Comparison of ENCODE assay signal across 2 worm cellular contexts in the genomic region with DNA sequence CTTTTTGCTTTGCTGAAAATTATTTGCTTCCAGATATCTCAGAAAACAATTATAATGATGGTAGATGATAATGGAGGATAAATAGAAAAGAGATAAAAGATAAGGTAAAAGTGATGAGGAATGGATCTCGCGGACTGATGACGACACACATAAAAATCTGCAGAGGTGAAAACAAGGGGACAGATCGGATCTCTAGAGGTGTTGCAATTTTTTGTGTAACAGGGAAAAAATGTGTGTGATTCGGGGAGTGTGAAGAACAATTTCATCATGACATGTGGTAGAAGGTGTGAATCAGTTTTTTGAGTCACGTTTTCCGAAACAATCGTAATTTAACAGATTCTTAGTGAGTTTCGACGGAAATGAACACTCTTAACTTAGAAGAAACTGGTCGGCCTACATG.
TF ChIP-seq lines count a peak whose summit lies in the region.

No protein-coding gene starts in this region.

TF ChIP-seq in whole organism, L1 larva, 84 proteins besides CTCF, POLR2A, EP300 and RAD21 (continued from another document):
- TF ChIP-seq nhr-237 (tag; optimal IDR thresholded peaks at IDR 0.05; lab: Kevin White, UChicago): no peak

TF ChIP-seq in whole organism, L2 larva, 48 proteins besides CTCF, POLR2A, EP300 and RAD21 (continued from another document):
- TF ChIP-seq zag-1 (tag; optimal IDR thresholded peaks at IDR 0.05; lab: Kevin White, UChicago): no peak
- TF ChIP-seq aly-2 (tag; optimal IDR thresholded peaks at IDR 0.05; lab: Kevin White, UChicago): no peak
- TF ChIP-seq fos-1 (tag; optimal IDR thresholded peaks at IDR 0.05; lab: Kevin White, UChicago): peak; percentile 22
- TF ChIP-seq ztf-1 (GFP tag; conservative IDR thresholded peaks at IDR 0.05; lab: Robert Waterston, UW): no peak
- TF ChIP-seq F13H6.1 (tag; optimal IDR thresholded peaks at IDR 0.05; lab: Kevin White, UChicago): peak; percentile 16
- no peak for TF ChIP-seq alr-1 (tag; optimal IDR thresholded peaks at IDR 0.05; lab: Kevin White, UChicago)
- TF ChIP-seq nhr-10 (tag; optimal IDR thresholded peaks at IDR 0.05; lab: Kevin White, UChicago): no peak
- TF ChIP-seq nhr-12 (tag; optimal IDR thresholded peaks at IDR 0.05; lab: Kevin White, UChicago): no peak
- no peak for TF ChIP-seq crh-2 (tag; optimal IDR thresholded peaks at IDR 0.05; lab: Kevin White, UChicago)
- TF ChIP-seq nhr-6 (tag; optimal IDR thresholded peaks at IDR 0.05; lab: Kevin White, UChicago): no peak
- no peak for TF ChIP-seq Y55F3AM.14 (GFP tag; optimal IDR thresholded peaks at IDR 0.05; lab: Kevin White, UChicago)
- TF ChIP-seq egl-27 (tag; optimal IDR thresholded peaks at IDR 0.05; lab: Kevin White, UChicago): no peak
- no peak for TF ChIP-seq nhr-77 (tag; optimal IDR thresholded peaks at IDR 0.05; lab: Kevin White, UChicago)
- no peak for TF ChIP-seq ceh-82 (tag; optimal IDR thresholded peaks at IDR 0.05; lab: Kevin White, UChicago)
- TF ChIP-seq elt-1 (tag; optimal IDR thresholded peaks at IDR 0.05; lab: Kevin White, UChicago): no peak
- no peak for TF ChIP-seq unc-55 (GFP tag; optimal IDR thresholded peaks at IDR 0.05; lab: Kevin White, UChicago)
- TF ChIP-seq mab-5 (tag; optimal IDR thresholded peaks at IDR 0.05; lab: Kevin White, UChicago): no peak
- TF ChIP-seq sem-4 (tag; optimal IDR thresholded peaks at IDR 0.05; lab: Kevin White, UChicago): no peak
- TF ChIP-seq snpc-4 (tag; optimal IDR thresholded peaks at IDR 0.05; lab: Kevin White, UChicago): no peak
- no peak for TF ChIP-seq ama-1 (optimal IDR thresholded peaks at IDR 0.05; lab: Kevin White, UChicago)
- peak in 1 of 2 experiments; percentile 32 for TF ChIP-seq lsy-2 (tag; optimal IDR thresholded peaks at IDR 0.05; lab: Kevin White, UChicago)
- no peak for TF ChIP-seq nhr-11 (tag; optimal IDR thresholded peaks at IDR 0.05; lab: Kevin White, UChicago)
- TF ChIP-seq nhr-129 (tag; optimal IDR thresholded peaks at IDR 0.05; lab: Kevin White, UChicago): peak; percentile 79
TF ChIP-seq in whole organism, L2 larva: peak in this region for 5.
